Worm (Caenorhabditis elegans) whole organism, L4 larva: Measurements from ENCODE around the gene hsp-43.
A peak's percentile ranks its signal among the peaks of the same experiment; 100 is the strongest.

ENCODE experiments used
- D1046.2 ChIP-seq: fragments of 200-800 bp; sonication (Bioruptor generic); IDR thresholded peaks from 2 replicates; pipeline ENCODE4 v1.3.6; 2022; ENCODE audit warnings: missing genetic modification characterization, missing compliant biosample characterization
- dmd-9 ChIP-seq: fragments of 200-800 bp; sonication (Bioruptor generic); IDR thresholded peaks from 2 replicates; pipeline ENCODE4 v1.3.6; 2022; ENCODE audit warnings: missing genetic modification reagents, missing genetic modification characterization, missing compliant biosample characterization
- lin-29 ChIP-seq: fragments of 200-800 bp; sonication (Bioruptor generic); IDR thresholded peaks from 2 replicates; pipeline ENCODE4 v1.3.6; 2022; ENCODE audit warnings: missing genetic modification reagents, missing genetic modification characterization, missing compliant biosample characterization
- lir-3 ChIP-seq: sonication (generic microtip); optimal IDR thresholded peaks from 2 replicates; lab custom pipeline; 2016; ENCODE audit warnings: mild to moderate bottlenecking, missing genetic modification characterization, missing compliant biosample characterization
- lsy-2 ChIP-seq, 2 experiments: fragments of 150-350 bp in 1 of 2; sonication (generic microtip) in 1 of 2; optimal IDR thresholded peaks; 2 replicates each; lab custom pipeline; 2014 to 2017; ENCODE audit warnings: missing biosample characterization in 2 of 2, missing genetic modification characterization in 2 of 2
- madf-5 ChIP-seq, 2 experiments: fragments of 200-800 bp; sonication (Bioruptor generic); IDR thresholded peaks; 2 replicates each; pipeline ENCODE4 v1.3.6; 2022; ENCODE audit warnings: missing compliant biosample characterization in 2 of 2, missing genetic modification characterization in 2 of 2
- snpc-4 ChIP-seq: fragments of 150-350 bp; optimal IDR thresholded peaks from 2 replicates; lab custom pipeline; 2014; ENCODE audit warnings: missing biosample characterization, missing genetic modification characterization
- tra-1 ChIP-seq: fragments of 200-800 bp; sonication (Bioruptor generic); IDR thresholded peaks from 2 replicates; pipeline ENCODE4 v1.3.6; 2022; ENCODE audit warnings: missing genetic modification reagents, missing genetic modification characterization, missing compliant biosample characterization
- unc-39 ChIP-seq: sonication (generic microtip); optimal IDR thresholded peaks from 2 replicates; lab custom pipeline; 2017; ENCODE audit warnings: missing biosample characterization, missing genetic modification characterization

DNA sequence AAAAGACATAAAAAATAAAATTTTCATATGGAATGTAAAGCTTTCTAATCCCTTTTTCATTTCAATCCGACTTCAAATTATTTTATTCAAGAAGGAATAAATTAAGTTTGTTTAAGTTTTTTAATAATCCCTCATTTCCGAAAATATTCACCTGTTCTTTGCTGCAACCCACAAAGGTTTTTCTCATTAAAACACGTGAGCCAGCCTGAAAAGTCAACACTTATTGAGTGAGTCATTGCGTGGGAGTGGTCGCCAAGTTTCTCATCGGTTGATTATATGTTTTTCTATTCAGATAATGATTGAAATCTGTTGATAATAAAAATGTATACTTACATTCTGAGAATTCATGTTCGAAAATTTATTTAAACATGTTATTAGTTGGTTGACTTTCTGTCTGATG, 10.2 kb upstream of the hsp-43 start:
- TF ChIP-seq D1046.2 (GFP tag; lab: Robert Waterston, UW) (no peak), snpc-4 (tag; lab: Kevin White, UChicago) (no peak), madf-5 (GFP tag; IDR thresholded peaks at IDR 0.05; lab: Robert Waterston, UW) (no peak), dmd-9 (GFP tag; lab: Robert Waterston, UW) (no peak), unc-39 (no peak), tra-1 (GFP tag; lab: Robert Waterston, UW) (no peak), lsy-2 (tag; optimal IDR thresholded peaks at IDR 0.05; lab: Kevin White, UChicago) (peak in 1 of 2 experiments; percentile 12), lir-3 (tag; lab: Kevin White, UChicago) (no peak), lin-29 (GFP tag; lab: Robert Waterston, UW) (no peak)
